Fruit fly (Drosophila melanogaster) whole organism, embryonic: Measurements from ENCODE around the gene CG4218.
A peak's percentile ranks its signal among the peaks of the same experiment; 100 is the strongest.

ENCODE experiments used
- Abd-B ChIP-seq: fragments of 200-800 bp; sonication (Bioruptor generic); optimal IDR thresholded peaks from 2 replicates; lab custom pipeline; 2018; ENCODE audit warnings: missing biosample characterization, mild to moderate bottlenecking, missing genetic modification characterization, moderate library complexity
- Aef1 ChIP-seq: fragments of 200-800 bp; sonication (Bioruptor generic); IDR thresholded peaks from 3 replicates; pipeline ENCODE4 v1.3.6; 2022; ENCODE audit warnings: missing biosample characterization, missing genetic modification characterization
- Asciz ChIP-seq: fragments of 200-800 bp; sonication (Bioruptor generic); optimal IDR thresholded peaks from 2 replicates; lab custom pipeline; 2017; ENCODE audit warnings: missing biosample characterization, mild to moderate bottlenecking, missing genetic modification characterization, missing genetic modification reagents
- CG1024 ChIP-seq: fragments of 200-800 bp; sonication (Bioruptor generic); IDR thresholded peaks from 2 replicates; pipeline ENCODE4 v1.3.6; 2022; ENCODE audit warnings: missing biosample characterization, missing genetic modification characterization
- CG10267 ChIP-seq: fragments of 200-800 bp; sonication (Bioruptor generic); optimal IDR thresholded peaks from 2 replicates; lab custom pipeline; 2018; ENCODE audit warnings: missing biosample characterization, mild to moderate bottlenecking, missing genetic modification characterization, moderate library complexity
- CG10366 ChIP-seq: fragments of 200-800 bp; sonication (Bioruptor generic); IDR thresholded peaks from 2 replicates; pipeline ENCODE4 v1.3.6; 2022; ENCODE audit warnings: missing biosample characterization, missing genetic modification characterization
- CG13775 ChIP-seq: fragments of 200-800 bp; sonication (Bioruptor generic); optimal IDR thresholded peaks from 3 replicates; lab custom pipeline; 2017; ENCODE audit warnings: missing biosample characterization, mild to moderate bottlenecking, missing genetic modification characterization
- CG15269 ChIP-seq: fragments of 200-800 bp; sonication (Bioruptor generic); optimal IDR thresholded peaks from 2 replicates; lab custom pipeline; 2018; ENCODE audit warnings: missing biosample characterization, mild to moderate bottlenecking, missing genetic modification characterization, moderate library complexity
- CG15696 ChIP-seq: fragments of 200-800 bp; sonication (Bioruptor generic); optimal IDR thresholded peaks from 2 replicates; lab custom pipeline; 2019; ENCODE audit warnings: missing biosample characterization, mild to moderate bottlenecking, missing genetic modification characterization, moderate library complexity
- CG1603 ChIP-seq: fragments of 200-800 bp; sonication (Bioruptor generic); optimal IDR thresholded peaks from 2 replicates; lab custom pipeline; 2019; ENCODE audit warnings: missing biosample characterization, mild to moderate bottlenecking, missing genetic modification characterization, moderate library complexity
- CG16815 ChIP-seq: fragments of 200-800 bp; sonication (Bioruptor generic); optimal IDR thresholded peaks from 3 replicates; lab custom pipeline; 2017; ENCODE audit warnings: missing biosample characterization, mild to moderate bottlenecking, missing genetic modification characterization
- CG2120 ChIP-seq: fragments of 200-800 bp; sonication (Bioruptor generic); optimal IDR thresholded peaks from 3 replicates; lab custom pipeline; 2016; ENCODE audit warnings: missing biosample characterization, missing genetic modification characterization
- CG2202 ChIP-seq: fragments of 200-800 bp; sonication (Bioruptor generic); optimal IDR thresholded peaks from 2 replicates; lab custom pipeline; 2018; ENCODE audit warnings: missing biosample characterization, mild to moderate bottlenecking, missing genetic modification characterization
- CG2678 ChIP-seq: fragments of 200-800 bp; sonication (Bioruptor generic); optimal IDR thresholded peaks from 3 replicates; lab custom pipeline; 2019; ENCODE audit warnings: missing biosample characterization, mild to moderate bottlenecking, missing genetic modification characterization, moderate library complexity
- CG2712 ChIP-seq: fragments of 200-800 bp; optimal IDR thresholded peaks from 3 replicates; lab custom pipeline; 2019; ENCODE audit warnings: missing biosample characterization, mild to moderate bottlenecking, missing genetic modification characterization, moderate library complexity
- CG30403 ChIP-seq: fragments of 200-800 bp; sonication (Bioruptor generic); optimal IDR thresholded peaks from 3 replicates; lab custom pipeline; 2016; ENCODE audit warnings: missing biosample characterization, missing genetic modification characterization
- CG4820 ChIP-seq: fragments of 200-800 bp; sonication (Bioruptor generic); optimal IDR thresholded peaks from 3 replicates; lab custom pipeline; 2016; ENCODE audit warnings: missing biosample characterization, missing genetic modification characterization
- D ChIP-seq, 2 experiments: fragments of 200-800 bp in 1 of 2; fragments of >200 bp in 1 of 2; sonication (Bioruptor generic) in 1 of 2; optimal IDR thresholded peaks; 2 replicates in 1 of 2; 3 replicates in 1 of 2; lab custom pipeline; 2017; ENCODE audit warnings: mild to moderate bottlenecking in 1 of 2, missing biosample characterization in 1 of 2, missing genetic modification characterization in 1 of 2, missing genetic modification reagents in 1 of 2
- D19B ChIP-seq: fragments of 200-800 bp; sonication (Bioruptor generic); optimal IDR thresholded peaks from 2 replicates; lab custom pipeline; 2017; ENCODE audit warnings: missing biosample characterization, mild to moderate bottlenecking, missing genetic modification characterization
- Dad ChIP-seq: fragments of 200-800 bp; sonication (Bioruptor generic); optimal IDR thresholded peaks from 3 replicates; lab custom pipeline; 2016; ENCODE audit warnings: missing biosample characterization, missing genetic modification characterization
- Dip2 ChIP-seq: fragments of 200-800 bp; sonication (Bioruptor generic); IDR thresholded peaks from 2 replicates; pipeline ENCODE4 v1.3.6; 2022; ENCODE audit warnings: missing biosample characterization, missing genetic modification characterization
- Doc2 ChIP-seq: fragments of 200-800 bp; sonication (Bioruptor generic); IDR thresholded peaks from 2 replicates; pipeline ENCODE4 v1.3.6; 2022; ENCODE audit warnings: missing biosample characterization, missing genetic modification characterization
- Eip74EF ChIP-seq, 2 experiments: fragments of 200-800 bp in 1 of 2; fragments of >200 bp in 1 of 2; sonication (Bioruptor generic) in 1 of 2; optimal IDR thresholded peaks; 2 replicates each; lab custom pipeline; 2017 to 2019; ENCODE audit warnings: missing biosample characterization in 2 of 2, missing genetic modification characterization in 2 of 2, mild to moderate bottlenecking in 1 of 2, moderate library complexity in 1 of 2
- Fer1 ChIP-seq: fragments of 200-800 bp; sonication (Bioruptor generic); optimal IDR thresholded peaks from 2 replicates; lab custom pipeline; 2017; ENCODE audit warnings: missing biosample characterization, mild to moderate bottlenecking, missing genetic modification characterization
- Hr3 ChIP-seq: fragments of 200-800 bp; sonication (Bioruptor generic); optimal IDR thresholded peaks from 3 replicates; lab custom pipeline; 2016; ENCODE audit warnings: missing biosample characterization, missing genetic modification characterization
- Lim3 ChIP-seq: fragments of 200-800 bp; sonication (Bioruptor generic); IDR thresholded peaks from 2 replicates; pipeline ENCODE4 v1.3.6; 2022; ENCODE audit warnings: missing biosample characterization, missing genetic modification characterization
- MBD-R2 ChIP-seq: fragments of 200-800 bp; sonication (Bioruptor generic); IDR thresholded peaks from 2 replicates; pipeline ENCODE4 v1.3.6; 2022; ENCODE audit warnings: missing biosample characterization, missing genetic modification characterization
- Mrtf ChIP-seq: fragments of 200-800 bp; sonication (Bioruptor generic); IDR thresholded peaks from 3 replicates; pipeline ENCODE4 v1.3.6; 2022; ENCODE audit warnings: missing biosample characterization, missing genetic modification characterization
- Pdp1 ChIP-seq, 2 experiments: fragments of 200-800 bp; sonication (Bioruptor generic); optimal IDR thresholded peaks; 3 replicates each; lab custom pipeline; 2016; ENCODE audit warnings: missing biosample characterization in 2 of 2, missing genetic modification characterization in 2 of 2, mild to moderate bottlenecking in 1 of 2, moderate library complexity in 1 of 2
- Six4 ChIP-seq: fragments of 200-800 bp; sonication (Bioruptor generic); optimal IDR thresholded peaks from 2 replicates; lab custom pipeline; 2016; ENCODE audit warnings: missing biosample characterization, missing genetic modification characterization
- Sox100B ChIP-seq: fragments of 200-800 bp; sonication (Bioruptor generic); optimal IDR thresholded peaks from 3 replicates; lab custom pipeline; 2018; ENCODE audit warnings: missing biosample characterization, mild to moderate bottlenecking, missing genetic modification characterization
- bcd ChIP-seq: fragments of 200-800 bp; sonication (Bioruptor generic); optimal IDR thresholded peaks from 2 replicates; lab custom pipeline; 2017; ENCODE audit warnings: missing biosample characterization, mild to moderate bottlenecking, missing genetic modification characterization
- corto ChIP-seq: fragments of 200-800 bp; sonication (Bioruptor generic); optimal IDR thresholded peaks from 2 replicates; lab custom pipeline; 2016; ENCODE audit warnings: missing biosample characterization, mild to moderate bottlenecking, missing genetic modification characterization, moderate library complexity
- crol ChIP-seq: fragments of 200-800 bp; sonication (Bioruptor generic); IDR thresholded peaks from 2 replicates; pipeline ENCODE4 v1.3.6; 2022; ENCODE audit warnings: missing biosample characterization, missing genetic modification characterization
- dmrt11E ChIP-seq: fragments of 200-800 bp; sonication (Bioruptor generic); optimal IDR thresholded peaks from 3 replicates; lab custom pipeline; 2018; ENCODE audit warnings: missing biosample characterization, mild to moderate bottlenecking, missing genetic modification characterization, moderate library complexity
- ftz-f1 ChIP-seq: fragments of 200-800 bp; sonication (Bioruptor generic); optimal IDR thresholded peaks from 2 replicates; lab custom pipeline; 2016; ENCODE audit warnings: missing biosample characterization, missing genetic modification characterization
- grau ChIP-seq: fragments of 200-800 bp; optimal IDR thresholded peaks from 3 replicates; lab custom pipeline; 2019; ENCODE audit warnings: missing biosample characterization, mild to moderate bottlenecking, missing genetic modification characterization, moderate library complexity
- gsb-n ChIP-seq: fragments of 200-800 bp; sonication (Bioruptor generic); optimal IDR thresholded peaks from 3 replicates; lab custom pipeline; 2018; ENCODE audit warnings: missing biosample characterization, mild to moderate bottlenecking, missing genetic modification characterization
- hkb ChIP-seq, 2 experiments: fragments of 200-800 bp in 1 of 2; fragments of >200 bp in 1 of 2; sonication (Bioruptor generic) in 1 of 2; IDR thresholded peaks in 1 of 2; optimal IDR thresholded peaks in 1 of 2; 2 replicates each; pipeline versions ENCODE4 v1.3.6 to Lab custom; 2017 to 2022; ENCODE audit warnings: missing biosample characterization in 1 of 2, missing genetic modification characterization in 1 of 2
- jing ChIP-seq: fragments of 200-800 bp; sonication (Bioruptor generic); optimal IDR thresholded peaks from 2 replicates; lab custom pipeline; 2018; ENCODE audit warnings: missing biosample characterization, mild to moderate bottlenecking, missing genetic modification characterization
- kay ChIP-seq: fragments of 200-800 bp; sonication (Bioruptor generic); optimal IDR thresholded peaks from 2 replicates; lab custom pipeline; 2016; ENCODE audit warnings: missing biosample characterization, missing genetic modification characterization
- otp ChIP-seq: fragments of 200-800 bp; sonication (Bioruptor generic); IDR thresholded peaks from 3 replicates; pipeline ENCODE4, ENCODE4 v1.3.6; 2022; ENCODE audit warnings: missing biosample characterization, missing genetic modification characterization
- pros ChIP-seq: fragments of 200-800 bp; sonication (Bioruptor generic); optimal IDR thresholded peaks from 3 replicates; lab custom pipeline; 2019; ENCODE audit warnings: missing biosample characterization, mild to moderate bottlenecking, missing genetic modification characterization, moderate library complexity
- row ChIP-seq: fragments of 200-800 bp; sonication (Bioruptor generic); IDR thresholded peaks from 3 replicates; pipeline ENCODE4 v1.3.6; 2022; ENCODE audit warnings: missing biosample characterization, missing genetic modification characterization
- sens ChIP-seq: fragments of 200-800 bp; sonication (Bioruptor generic); peaks from one replicate; lab custom pipeline; 2016; ENCODE audit warnings: missing biosample characterization, missing genetic modification characterization
- seq ChIP-seq: fragments of 200-800 bp; sonication (Bioruptor generic); IDR thresholded peaks from 2 replicates; pipeline ENCODE4 v1.3.6; 2022; ENCODE audit warnings: missing biosample characterization, missing genetic modification characterization
- sisA ChIP-seq: fragments of 200-800 bp; sonication (Bioruptor generic); IDR thresholded peaks from 2 replicates; pipeline ENCODE4 v1.3.6; 2022; ENCODE audit warnings: missing biosample characterization, missing genetic modification characterization
- slbo ChIP-seq: fragments of 200-800 bp; sonication (Bioruptor generic); IDR thresholded peaks from 2 replicates; pipeline ENCODE4 v1.3.6; 2022; ENCODE audit warnings: missing biosample characterization, missing genetic modification characterization
- so ChIP-seq: fragments of 200-800 bp; sonication (Bioruptor generic); IDR thresholded peaks from 3 replicates; pipeline ENCODE4 v1.3.6; 2022; ENCODE audit warnings: missing biosample characterization, missing genetic modification characterization
- tio ChIP-seq: fragments of 200-800 bp; sonication (Bioruptor generic); optimal IDR thresholded peaks from 2 replicates; lab custom pipeline; 2017; ENCODE audit warnings: missing biosample characterization, missing genetic modification characterization, inconsistent platforms

Gene CG4218

DNA sequence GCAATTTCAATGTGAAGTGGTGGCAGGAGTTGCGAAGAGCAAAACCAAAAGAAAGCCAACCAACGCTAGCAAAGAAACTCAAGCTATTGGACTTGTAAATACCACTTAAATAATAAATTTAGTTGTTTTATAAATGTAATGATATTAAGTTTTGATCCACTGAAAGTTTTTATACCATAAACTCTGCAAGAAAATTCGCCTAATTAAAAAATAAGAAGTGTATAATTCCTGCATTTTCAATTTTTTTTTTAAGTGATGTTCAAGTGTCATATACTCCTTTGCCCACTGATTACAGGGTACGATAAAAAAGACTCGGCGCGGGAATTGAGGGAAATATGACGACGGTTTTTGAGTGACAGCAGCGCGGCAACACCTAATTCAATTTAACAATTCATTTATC, 29.7 kb downstream of the CG4218 start:
- TF ChIP-seq tio (GFP tag; lab: Kevin White, UChicago) (peak; percentile 22), CG10267 (tag; lab: Kevin White, UChicago) (peak; percentile 52), sisA (GFP tag; lab: Robert Waterston, UW) (peak; percentile 20; the same call in 1 of the 2 replicates), hkb (optimal IDR thresholded peaks at IDR 0.05; lab: Kevin White, UChicago) (no peak), hkb (GFP tag; IDR thresholded peaks at IDR 0.05; lab: Robert Waterston, UW) (0 out of 2 replicates have a peak, but pooled peaks have one; percentile 25), Sox100B (peak; percentile 22), grau (tag; lab: Kevin White, UChicago) (peak; percentile 60), CG2202 (peak; percentile 40), Hr3 (GFP tag; lab: Kevin White, UChicago) (peak; percentile 64), sens (GFP tag; lab: Kevin White, UChicago) (peak; percentile 88), CG4820 (GFP tag; lab: Kevin White, UChicago) (peak; percentile 42), gsb-n (peak; percentile 40), pros (GFP tag; lab: Kevin White, UChicago) (peak; percentile 26), dmrt11E (tag; lab: Kevin White, UChicago) (peak; percentile 81), D19B (GFP tag; lab: Kevin White, UChicago) (peak; percentile 91), corto (GFP tag; lab: Kevin White, UChicago) (peak; percentile 71), otp (GFP tag; lab: Robert Waterston, UW) (0 out of 3 replicates have a peak, but pooled peaks have one; percentile 8), Eip74EF (GFP tag; optimal IDR thresholded peaks at IDR 0.05; lab: Kevin White, UChicago) (no peak), CG15696 (tag; lab: Kevin White, UChicago) (no peak), D (optimal IDR thresholded peaks at IDR 0.05; lab: Kevin White, UChicago) (no peak), D (GFP tag; optimal IDR thresholded peaks at IDR 0.05; lab: Kevin White, UChicago) (peak; percentile 40), CG10366 (GFP tag; lab: Robert Waterston, UW) (peak; percentile 40; the same call in 1 of the 2 replicates), Dad (GFP tag; lab: Kevin White, UChicago) (no peak), ftz-f1 (GFP tag; lab: Kevin White, UChicago) (no peak), Aef1 (no peak), CG2712 (peak; percentile 72), Abd-B (GFP tag; lab: Kevin White, UChicago) (no peak), CG1603 (peak; percentile 37), Mrtf (no peak), Asciz (no peak), row (peak; percentile 88), CG16815 (GFP tag; lab: Kevin White, UChicago) (peak; percentile 45), Lim3 (no peak), seq (GFP tag; lab: Robert Waterston, UW) (0 out of 2 replicates have a peak, but pooled peaks have one; percentile 40), bcd (GFP tag; lab: Kevin White, UChicago) (peak; percentile 33), so (GFP tag; lab: Robert Waterston, UW) (0 out of 3 replicates have a peak, but pooled peaks have one; percentile 4), slbo (0 out of 2 replicates have a peak, but pooled peaks have one; percentile 21), CG2678 (tag; lab: Kevin White, UChicago) (peak; percentile 26), kay (GFP tag; lab: Kevin White, UChicago) (peak; percentile 18), Pdp1 (GFP tag; optimal IDR thresholded peaks at IDR 0.05; lab: Kevin White, UChicago) (peak in 1 of 2 experiments; percentile 7), CG2120 (GFP tag; lab: Kevin White, UChicago) (peak; percentile 16), CG30403 (GFP tag; lab: Kevin White, UChicago) (peak; percentile 57), CG13775 (GFP tag; lab: Kevin White, UChicago) (peak; percentile 57), MBD-R2 (GFP tag; lab: Robert Waterston, UW) (no peak), Fer1 (GFP tag; lab: Kevin White, UChicago) (no peak), jing (peak; percentile 4), CG15269 (tag; lab: Kevin White, UChicago) (peak; percentile 41), crol (GFP tag; lab: Robert Waterston, UW) (no peak), Dip2 (GFP tag; lab: Robert Waterston, UW) (no peak), Six4 (GFP tag; lab: Kevin White, UChicago) (no peak), Doc2 (GFP tag; lab: Robert Waterston, UW) (no peak), CG1024 (no peak)
